Worm (Caenorhabditis elegans): ENCODE data around the gene srt-6.

- TF ChIP-seq ztf-11 (tag; optimal IDR thresholded peaks at IDR 0.05) (no peak), nhr-12 (tag; optimal IDR thresholded peaks at IDR 0.05) (no peak), fkh-10 (GFP tag; optimal IDR thresholded peaks at IDR 0.05) (no peak), nhr-237 (tag; optimal IDR thresholded peaks at IDR 0.05) (no peak)
Observed at ce11 chrV:7395359-7395758, 13.3 kb downstream of the srt-6 start, which contains the start of gene srx-9.
